Worm (Caenorhabditis elegans): ENCODE results near the gene ckb-2.

ce11 chrIII:4407144-4407543 lies 39.4 kb downstream of the ckb-2 start, which contains the start of gene prdx-3:
- TF ChIP-seq flt-1 (GFP tag; IDR thresholded peaks at IDR 0.05) (no peak), ref-1 (GFP tag; conservative IDR thresholded peaks at IDR 0.05) (no peak), T22C8.4 (GFP tag; IDR thresholded peaks at IDR 0.05) (no peak), ztf-23 (GFP tag; IDR thresholded peaks at IDR 0.05) (no peak), klf-2 (GFP tag; conservative IDR thresholded peaks at IDR 0.05) (no peak), med-1 (GFP tag; optimal IDR thresholded peaks at IDR 0.05; ENCODE audit: insufficient read depth) (no peak), ztf-29 (GFP tag; IDR thresholded peaks at IDR 0.05) (no peak)
